Fruit fly (Drosophila melanogaster): ENCODE data around the gene CG11841.

CG11841 gene

dm6 chr3R:29068430-29069207, 17.8 kb downstream of the CG11841 start (continued):
- TF ChIP-seq CG16779 (GFP tag; IDR thresholded peaks at IDR 0.05) (no peak), Aef1 (GFP tag; IDR thresholded peaks at IDR 0.05) (peak; percentile 28; the same call in 1 of the 3 replicates), CG12299 (tag; optimal IDR thresholded peaks at IDR 0.05) (peak; percentile 16), CG13424 (tag; optimal IDR thresholded peaks at IDR 0.05) (peak; percentile 53), gfzf (GFP tag; optimal IDR thresholded peaks at IDR 0.05) (no peak), CG17385 (GFP tag; optimal IDR thresholded peaks at IDR 0.05) (no peak), Dip3 (GFP tag; optimal IDR thresholded peaks at IDR 0.05) (peak; percentile 14), en (GFP tag; optimal IDR thresholded peaks at IDR 0.05) (no peak), NK7.1 (GFP tag; optimal IDR thresholded peaks at IDR 0.05) (no peak), Pdp1 (GFP tag; optimal IDR thresholded peaks at IDR 0.05) (peak in 1 of 2 experiments; percentile 31), az2 (GFP tag; optimal IDR thresholded peaks at IDR 0.05) (no peak), CG16863 (GFP tag; optimal IDR thresholded peaks at IDR 0.05) (no peak), CG6683 (GFP tag; optimal IDR thresholded peaks at IDR 0.05) (no peak), salm (tag; optimal IDR thresholded peaks at IDR 0.05) (no peak), CG3726 (GFP tag; IDR thresholded peaks at IDR 0.05) (no peak), CG12391 (tag; optimal IDR thresholded peaks at IDR 0.05) (peak; percentile 43), ewg (GFP tag; optimal IDR thresholded peaks at IDR 0.05) (no peak), emc (GFP tag; optimal IDR thresholded peaks at IDR 0.05) (no peak), peb (GFP tag; IDR thresholded peaks at IDR 0.05) (no peak), CG14441 (GFP tag; IDR thresholded peaks at IDR 0.05) (peak; percentile 42), crc (GFP tag; optimal IDR thresholded peaks at IDR 0.05) (peak; percentile 13), CG4404 (GFP tag; IDR thresholded peaks at IDR 0.05) (0 out of 2 replicates have a peak, but pooled peaks have one; percentile 31), CG32772 (GFP tag; IDR thresholded peaks at IDR 0.05) (peak; percentile 43), bcd (GFP tag; optimal IDR thresholded peaks at IDR 0.05) (peak; percentile 53), CG11696 (GFP tag; IDR thresholded peaks at IDR 0.05) (peak; percentile 92), CG7357 (GFP tag; IDR thresholded peaks at IDR 0.05) (peak; percentile 29; the same call in 1 of the 3 replicates), tgo (GFP tag; IDR thresholded peaks at IDR 0.05) (peak; percentile 40; the same call in 1 of the 3 replicates), CG31224 (GFP tag; IDR thresholded peaks at IDR 0.05) (no peak), GATAe (GFP tag; conservative IDR thresholded peaks at IDR 0.05) (no peak), Spps (tag; optimal IDR thresholded peaks at IDR 0.05) (no peak), CG17612 (GFP tag; IDR thresholded peaks at IDR 0.05) (no peak), CG4424 (GFP tag; optimal IDR thresholded peaks at IDR 0.05) (peak; percentile 32), lmd (GFP tag; IDR thresholded peaks at IDR 0.05) (peak; percentile 61; the same call in 1 of the 2 replicates), nmo (GFP tag; optimal IDR thresholded peaks at IDR 0.05) (peak; percentile 27), CG13624 (GFP tag; optimal IDR thresholded peaks at IDR 0.05) (peak; percentile 11), HmgD (GFP tag; optimal IDR thresholded peaks at IDR 0.05) (no peak), CG15514 (GFP tag; optimal IDR thresholded peaks at IDR 0.05) (peak; percentile 19), jumu (GFP tag; optimal IDR thresholded peaks at IDR 0.05) (no peak), CG9215 (GFP tag; IDR thresholded peaks at IDR 0.05) (peak; percentile 31; the same call in 1 of the 2 replicates), gem (tag; optimal IDR thresholded peaks at IDR 0.05) (peak; percentile 62), CG2875 (GFP tag; optimal IDR thresholded peaks at IDR 0.05) (no peak), Side (GFP tag; optimal IDR thresholded peaks at IDR 0.05) (peak; percentile 39), CG6272 (GFP tag; IDR thresholded peaks at IDR 0.05) (0 out of 2 replicates have a peak, but pooled peaks have one; percentile 17), yki (optimal IDR thresholded peaks at IDR 0.05) (no peak), al (GFP tag; IDR thresholded peaks at IDR 0.05) (no peak), sens (GFP tag) (peak; percentile 85), vfl (GFP tag; optimal IDR thresholded peaks at IDR 0.05) (no peak), Jarid2 (GFP tag; optimal IDR thresholded peaks at IDR 0.05) (no peak), pzg (GFP tag; optimal IDR thresholded peaks at IDR 0.05) (no peak), unpg (GFP tag; optimal IDR thresholded peaks at IDR 0.05) (peak; percentile 16)
